Worm (Caenorhabditis elegans): ENCODE measurements around the gene F21D12.2.

The F21D12.2 gene

DNA sequence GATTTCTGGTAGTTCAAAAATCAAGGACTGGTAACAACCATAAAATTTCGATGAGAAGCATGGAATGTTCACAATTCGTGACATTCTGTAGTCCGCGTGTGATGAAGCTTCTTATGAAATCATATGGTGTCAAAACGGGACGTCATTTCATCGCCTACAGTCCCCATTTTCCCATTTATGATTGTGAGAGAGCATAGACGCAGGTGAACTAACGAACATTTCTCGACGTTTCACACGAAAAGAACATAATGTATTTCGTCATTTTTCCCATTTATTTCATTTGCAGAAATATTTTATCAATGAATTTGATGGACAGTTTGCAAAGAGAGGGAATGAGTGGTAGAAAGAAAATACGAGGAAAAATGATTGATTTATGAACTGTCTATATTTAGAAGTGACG lies 30.4 kb upstream of the F21D12.2 start (continued):
- TF ChIP-seq hif-1 (tag; optimal IDR thresholded peaks at IDR 0.05) (peak in 1 of 2 experiments; percentile 40), ZK337.2 (GFP tag; IDR thresholded peaks at IDR 0.05) (no peak), ceh-20 (GFP tag; IDR thresholded peaks at IDR 0.05) (peak; percentile 70), F10B5.3 (tag; optimal IDR thresholded peaks at IDR 0.05) (no peak), Y75B8A.6 (GFP tag; IDR thresholded peaks at IDR 0.05) (no peak), nhr-41 (GFP tag; IDR thresholded peaks at IDR 0.05) (no peak), ceh-82 (tag; optimal IDR thresholded peaks at IDR 0.05) (no peak), fos-1 (tag; optimal IDR thresholded peaks at IDR 0.05) (no peak), lin-1 (GFP tag; IDR thresholded peaks at IDR 0.05) (no peak), jun-1 (tag; optimal IDR thresholded peaks at IDR 0.05) (no peak), rbr-2 (tag; optimal IDR thresholded peaks at IDR 0.05) (no peak), saeg-2 (GFP tag; IDR thresholded peaks at IDR 0.05) (no peak), T20F7.1 (GFP tag; optimal IDR thresholded peaks at IDR 0.05) (no peak), spr-1 (tag; optimal IDR thresholded peaks at IDR 0.05) (no peak), Y5F2A.4 (GFP tag; optimal IDR thresholded peaks at IDR 0.05) (no peak), F37D6.2 (tag; optimal IDR thresholded peaks at IDR 0.05) (no peak), lsy-2 (tag; optimal IDR thresholded peaks at IDR 0.05) (peak in 1 of 2 experiments; percentile 1), mes-2 (tag; optimal IDR thresholded peaks at IDR 0.05; ENCODE audit: poor library complexity, severe bottlenecking) (no peak), dmd-9 (GFP tag; IDR thresholded peaks at IDR 0.05) (no peak), egl-43 (GFP tag; IDR thresholded peaks at IDR 0.05) (no peak), unc-130 (GFP tag; optimal IDR thresholded peaks at IDR 0.05) (no peak), php-3 (GFP tag; IDR thresholded peaks at IDR 0.05) (peak; percentile 63; the same call in 1 of the 2 replicates), pqm-1 (tag; optimal IDR thresholded peaks at IDR 0.05) (peak; percentile 20), daf-12 (tag; optimal IDR thresholded peaks at IDR 0.05) (no peak), D1046.2 (GFP tag; IDR thresholded peaks at IDR 0.05) (no peak), cey-2 (tag; optimal IDR thresholded peaks at IDR 0.05; ENCODE audit: borderline replicate concordance, insufficient read depth) (peak; percentile 10), mxl-2 (GFP tag; conservative IDR thresholded peaks at IDR 0.05) (no peak), ces-1 (GFP tag; optimal IDR thresholded peaks at IDR 0.05) (no peak), gei-8 (GFP tag; optimal IDR thresholded peaks at IDR 0.05) (peak; percentile 9), lin-15B (tag; optimal IDR thresholded peaks at IDR 0.05) (no peak), dmd-8 (GFP tag; IDR thresholded peaks at IDR 0.05) (no peak), F49E8.2 (tag; optimal IDR thresholded peaks at IDR 0.05; ENCODE audit: borderline replicate concordance) (no peak), nhr-10 (tag; optimal IDR thresholded peaks at IDR 0.05) (no peak), nhr-42 (GFP tag; IDR thresholded peaks at IDR 0.05) (no peak), nhr-76 (tag; optimal IDR thresholded peaks at IDR 0.05) (no peak), nhr-11 (tag; optimal IDR thresholded peaks at IDR 0.05) (no peak), nhr-25 (tag; optimal IDR thresholded peaks at IDR 0.05; ENCODE audit: borderline replicate concordance, insufficient read depth) (no peak), daf-16 (GFP tag; optimal IDR thresholded peaks at IDR 0.05) (no peak), daf-16 (tag; optimal IDR thresholded peaks at IDR 0.05) (no peak), nhr-48 (tag; optimal IDR thresholded peaks at IDR 0.05) (no peak), madf-9 (GFP tag; conservative IDR thresholded peaks at IDR 0.05) (no peak), hlh-30 (tag; optimal IDR thresholded peaks at IDR 0.05; ENCODE audit: insufficient read depth) (peak; percentile 53), F26F4.8 (GFP tag; conservative IDR thresholded peaks at IDR 0.05) (no peak), nhr-77 (tag; optimal IDR thresholded peaks at IDR 0.05) (peak; percentile 51), daf-8 (GFP tag; IDR thresholded peaks at IDR 0.05) (no peak), skn-1 (tag; optimal IDR thresholded peaks at IDR 0.05) (no peak), aha-1 (tag) (no peak), attf-4 (tag; optimal IDR thresholded peaks at IDR 0.05) (no peak), fkh-10 (GFP tag; optimal IDR thresholded peaks at IDR 0.05) (no peak), mdl-1 (tag; optimal IDR thresholded peaks at IDR 0.05) (peak in 1 of 2 experiments; percentile 68), zip-2 (tag; optimal IDR thresholded peaks at IDR 0.05) (no peak), ceh-28 (tag; optimal IDR thresholded peaks at IDR 0.05) (no peak)
